Fruit fly (Drosophila melanogaster): ENCODE results near the gene CG3808.

Gene CG3808

DNA sequence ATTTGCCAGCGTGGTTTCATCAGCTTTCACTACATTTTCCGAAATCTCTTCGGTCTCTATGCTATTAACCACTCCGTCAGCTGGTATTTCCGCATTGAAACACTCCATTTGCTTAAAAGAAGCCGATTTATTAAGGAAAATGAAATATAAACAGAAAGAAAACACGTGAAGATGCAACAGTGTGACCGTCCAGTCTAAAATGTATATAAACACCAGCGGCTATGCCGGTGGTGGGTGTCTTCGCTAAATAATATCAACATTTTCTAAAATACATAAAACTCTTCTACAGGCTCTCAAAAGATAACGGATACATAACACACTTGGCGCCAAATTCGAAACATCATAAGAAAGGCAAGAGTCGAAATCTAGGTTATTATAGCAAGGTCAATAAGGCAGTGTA lies at the start of gene CG3808 (continued):
- no peak for TF ChIP-seq shn (GFP tag; optimal IDR thresholded peaks at IDR 0.05)
- peak; percentile 53 for TF ChIP-seq Bgb (GFP tag; IDR thresholded peaks at IDR 0.05; ENCODE audit: partially characterized antibody)
- peak; percentile 74 for TF ChIP-seq pita (GFP tag; optimal IDR thresholded peaks at IDR 0.05)
- TF ChIP-seq B-H2 (GFP tag; optimal IDR thresholded peaks at IDR 0.05), result peak; percentile 54
- TF ChIP-seq knrl (GFP tag; IDR thresholded peaks at IDR 0.05; ENCODE audit: partially characterized antibody), result peak; percentile 6; the same call in 1 of the 3 replicates
- TF ChIP-seq Sin3A (optimal IDR thresholded peaks at IDR 0.05), result peak; percentile 42
- TF ChIP-seq stwl (tag; optimal IDR thresholded peaks at IDR 0.05), result peak; percentile 68
- no peak for TF ChIP-seq CG30020 (tag; optimal IDR thresholded peaks at IDR 0.05)
- peak; percentile 4 for TF ChIP-seq btn (GFP tag; optimal IDR thresholded peaks at IDR 0.05)
- peak; percentile 67 for TF ChIP-seq Myb (GFP tag; optimal IDR thresholded peaks at IDR 0.05)
- no peak for TF ChIP-seq GATAe (GFP tag; conservative IDR thresholded peaks at IDR 0.05)
- no peak for TF ChIP-seq CG5953 (GFP tag; IDR thresholded peaks at IDR 0.05)
- TF ChIP-seq CG11085 (GFP tag; IDR thresholded peaks at IDR 0.05), result no peak
- TF ChIP-seq CG13424 (tag; optimal IDR thresholded peaks at IDR 0.05), result peak; percentile 28
- TF ChIP-seq CG6791 (GFP tag; IDR thresholded peaks at IDR 0.05; ENCODE audit: partially characterized antibody), result 0 out of 3 replicates have a peak, but pooled peaks have one; percentile 46
- peak; percentile 74 for TF ChIP-seq CG1603 (tag; optimal IDR thresholded peaks at IDR 0.05)
- peak; percentile 45 for TF ChIP-seq NC2α (GFP tag; optimal IDR thresholded peaks at IDR 0.05)
- TF ChIP-seq Ets65A (GFP tag), result peak; percentile 91
- TF ChIP-seq Ptx1 (GFP tag; IDR thresholded peaks at IDR 0.05), result no peak
- TF ChIP-seq pho (GFP tag; optimal IDR thresholded peaks at IDR 0.05), result peak; percentile 34
- peak; percentile 40; the same call in 1 of the 2 replicates for TF ChIP-seq Dref (GFP tag; IDR thresholded peaks at IDR 0.05)
- no peak for TF ChIP-seq CG43689 (GFP tag; IDR thresholded peaks at IDR 0.05)
- peak; percentile 35 for TF ChIP-seq CTCF (GFP tag; optimal IDR thresholded peaks at IDR 0.05)
- no peak for TF ChIP-seq ash1 (GFP tag; optimal IDR thresholded peaks at IDR 0.05)
- peak; percentile 6; the same call in 1 of the 2 replicates for TF ChIP-seq bbx (GFP tag; IDR thresholded peaks at IDR 0.05; ENCODE audit: partially characterized antibody)
- no peak for TF ChIP-seq lov (optimal IDR thresholded peaks at IDR 0.05)
- TF ChIP-seq lov (GFP tag; IDR thresholded peaks at IDR 0.05), result no peak
- peak; percentile 28 for TF ChIP-seq vvl (GFP tag; IDR thresholded peaks at IDR 0.05)
- TF ChIP-seq ATbp (GFP tag; optimal IDR thresholded peaks at IDR 0.05), result no peak
- peak; percentile 17; the same call in 1 of the 2 replicates for TF ChIP-seq amos (GFP tag; IDR thresholded peaks at IDR 0.05; ENCODE audit: partially characterized antibody)
- TF ChIP-seq phol (tag; optimal IDR thresholded peaks at IDR 0.05), result peak; percentile 52
- TF ChIP-seq CG4328 (GFP tag; optimal IDR thresholded peaks at IDR 0.05), result no peak
- TF ChIP-seq CG14710 (tag; optimal IDR thresholded peaks at IDR 0.05), result peak; percentile 59
- TF ChIP-seq Dad (GFP tag; optimal IDR thresholded peaks at IDR 0.05), result peak; percentile 21
- TF ChIP-seq CG4424 (GFP tag; optimal IDR thresholded peaks at IDR 0.05), result no peak
- TF ChIP-seq Hmr (GFP tag; optimal IDR thresholded peaks at IDR 0.05), result peak; percentile 74
- peak; percentile 29 for TF ChIP-seq CG12744 (GFP tag; optimal IDR thresholded peaks at IDR 0.05)
- TF ChIP-seq CG12236 (GFP tag; optimal IDR thresholded peaks at IDR 0.05), result no peak
- TF ChIP-seq CG18011 (GFP tag; optimal IDR thresholded peaks at IDR 0.05), result peak; percentile 100
- TF ChIP-seq trem (tag; optimal IDR thresholded peaks at IDR 0.05), result peak; percentile 35
- TF ChIP-seq CG15073 (GFP tag; optimal IDR thresholded peaks at IDR 0.05), result no peak
- TF ChIP-seq chn (GFP tag; optimal IDR thresholded peaks at IDR 0.05), result no peak
- TF ChIP-seq zfh1 (GFP tag; IDR thresholded peaks at IDR 0.05), result peak; percentile 18; the same call in 1 of the 3 replicates
- peak; percentile 14 for TF ChIP-seq Bteb2 (GFP tag; optimal IDR thresholded peaks at IDR 0.05)
- TF ChIP-seq croc (GFP tag; conservative IDR thresholded peaks at IDR 0.05), result peak; percentile 25; the same call in 1 of the 3 replicates
- TF ChIP-seq Atf6 (GFP tag; IDR thresholded peaks at IDR 0.05), result no peak
- TF ChIP-seq CG2712 (tag; optimal IDR thresholded peaks at IDR 0.05), result peak; percentile 56
- TF ChIP-seq CG4854 (GFP tag; optimal IDR thresholded peaks at IDR 0.05), result peak; percentile 19
- TF ChIP-seq gcm2 (GFP tag; optimal IDR thresholded peaks at IDR 0.05), result no peak
- TF ChIP-seq crp (GFP tag; optimal IDR thresholded peaks at IDR 0.05), result peak in 1 of 2 experiments; percentile 25
- no peak; the same call in 2 of the 3 replicates for TF ChIP-seq CG16813 (GFP tag; IDR thresholded peaks at IDR 0.05; ENCODE audit: partially characterized antibody)
